Worm (Caenorhabditis elegans) whole organism, L4 larva: ENCODE results near the gene F09B9.4.

ENCODE experiments used
- pha-4 ChIP-seq, 2 experiments: fragments of 150-350 bp in 1 of 2; fragments of 200-800 bp in 1 of 2; sonication (Bioruptor generic) in 1 of 2; IDR thresholded peaks in 1 of 2; optimal IDR thresholded peaks in 1 of 2; 2 replicates each; pipeline versions ENCODE4 v1.3.6 to Lab custom; 2014 to 2022; ENCODE audit warnings: missing genetic modification characterization in 2 of 2, missing genetic modification reagents in 2 of 2, missing biosample characterization in 1 of 2, missing compliant biosample characterization in 1 of 2
- pqm-1 ChIP-seq: sonication (generic microtip); optimal IDR thresholded peaks from 2 replicates; lab custom pipeline; 2017; ENCODE audit warnings: missing biosample characterization, missing genetic modification characterization
- skn-1 ChIP-seq: fragments of 150-350 bp; optimal IDR thresholded peaks from 2 replicates; lab custom pipeline; 2014; ENCODE audit warnings: missing biosample characterization, missing genetic modification characterization
- unc-62 ChIP-seq, 3 experiments: fragments of 150-350 bp in 1 of 3; sonication (generic microtip); optimal IDR thresholded peaks in 2 of 3; peaks in 1 of 3; 1 replicate in 1 of 3; 2 replicates in 2 of 3; lab custom pipeline; 2014 to 2017; ENCODE audit warnings: missing biosample characterization in 3 of 3, missing genetic modification characterization in 3 of 3, missing genetic modification reagents in 3 of 3, missing genotype in 1 of 3

- TF ChIP-seq pqm-1 (tag; lab: Kevin White, UChicago) (no peak), pha-4 (GFP tag; IDR thresholded peaks at IDR 0.05; lab: Robert Waterston, UW) (no peak), pha-4 (tag; optimal IDR thresholded peaks at IDR 0.05; lab: Kevin White, UChicago) (no peak), unc-62 (GFP tag; optimal IDR thresholded peaks at IDR 0.05 in 1 of 2; lab: Kevin White, UChicago) (peak in 1 of 2 experiments; percentile 91), unc-62 (tag; optimal IDR thresholded peaks at IDR 0.05; lab: Kevin White, UChicago) (no peak), skn-1 (tag; lab: Kevin White, UChicago) (no peak)
These were observed 37.4 kb upstream of the F09B9.4 start for ce11 chrX:10123015-10123414.
